Fruit fly (Drosophila melanogaster) whole organism, prepupa: Measurements from ENCODE around the gene Prp31.

Experiments used
- CG3032 ChIP-seq: fragments of 200-800 bp; optimal IDR thresholded peaks from 2 replicates; lab custom pipeline; 2019; ENCODE audit warnings: missing biosample characterization, mild to moderate bottlenecking, missing genetic modification characterization, moderate library complexity
- CG6854 ChIP-seq: fragments of 200-800 bp; sonication (Bioruptor generic); optimal IDR thresholded peaks from 2 replicates; lab custom pipeline; 2017; ENCODE audit warnings: missing biosample characterization, mild to moderate bottlenecking, missing genetic modification characterization
- CG8119 ChIP-seq: fragments of 200-800 bp; sonication (Bioruptor generic); IDR thresholded peaks from 3 replicates; pipeline ENCODE4 v1.3.6; 2022; ENCODE audit warnings: missing biosample characterization, missing genetic modification characterization
- Gug ChIP-seq: fragments of 200-800 bp; sonication (Bioruptor generic); IDR thresholded peaks from 2 replicates; pipeline ENCODE4 v1.3.6; 2022; ENCODE audit warnings: missing biosample characterization, missing genetic modification characterization

DNA sequence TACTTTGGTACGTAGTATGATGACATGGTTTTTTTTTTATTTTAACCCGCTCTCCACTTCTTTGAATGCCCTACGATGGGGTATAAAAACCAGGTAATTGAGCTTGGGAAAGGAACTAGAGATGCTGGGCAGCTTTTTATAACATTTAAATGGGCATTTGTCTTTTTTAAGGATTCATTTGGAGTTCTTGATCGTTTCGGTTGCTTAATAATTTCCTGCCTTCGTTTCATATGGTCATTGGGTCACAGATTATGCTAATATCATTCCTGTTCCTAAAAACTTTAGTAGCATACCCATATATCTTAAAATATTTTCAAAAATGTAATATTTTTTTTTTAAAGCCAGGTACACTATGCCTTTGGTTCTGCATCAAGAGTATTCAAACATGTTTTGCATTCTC is 29.8 kb downstream of the Prp31 start:
- TF ChIP-seq CG3032 (tag; lab: Kevin White, UChicago): no peak
- no peak for TF ChIP-seq CG6854 (GFP tag; lab: Kevin White, UChicago)
- no peak for TF ChIP-seq CG8119 (GFP tag; lab: Robert Waterston, UW)
- no peak for TF ChIP-seq Gug (GFP tag; lab: Robert Waterston, UW)
